Worm (Caenorhabditis elegans): Measurements from ENCODE around the gene C03H5.4.

- TF ChIP-seq ceh-100 (GFP tag; IDR thresholded peaks at IDR 0.05) (no peak), unc-62 (GFP tag; optimal IDR thresholded peaks at IDR 0.05) (no peak), nhr-120 (GFP tag; IDR thresholded peaks at IDR 0.05) (no peak), nhr-90 (tag; optimal IDR thresholded peaks at IDR 0.05) (no peak), snpc-1.3 (tag; optimal IDR thresholded peaks at IDR 0.05; ENCODE audit: insufficient read depth) (no peak), pha-4 (tag; optimal IDR thresholded peaks at IDR 0.05) (no peak)
These were observed 18.1 kb upstream of the C03H5.4 start, which contains the start of gene dmsr-4 for ce11 chrII:356969-357368.
